Fruit fly (Drosophila melanogaster) whole organism, embryonic: Measurements from ENCODE around the gene Egfrap.
A peak's percentile ranks its signal among the peaks of the same experiment; 100 is the strongest.

Experiments
- Aef1 ChIP-seq: fragments of 200-800 bp; sonication (Bioruptor generic); IDR thresholded peaks from 3 replicates; pipeline ENCODE4 v1.3.6; 2022; ENCODE audit warnings: missing biosample characterization, missing genetic modification characterization
- CG11085 ChIP-seq: fragments of 200-800 bp; sonication (Bioruptor generic); IDR thresholded peaks from 2 replicates; pipeline ENCODE4 v1.3.6; 2022; ENCODE audit warnings: missing biosample characterization, missing genetic modification characterization
- CG11504 ChIP-seq: fragments of 200-800 bp; sonication (Bioruptor generic); optimal IDR thresholded peaks from 3 replicates; lab custom pipeline; 2019; ENCODE audit warnings: missing biosample characterization, mild to moderate bottlenecking, missing genetic modification characterization, moderate library complexity
- CG11695 ChIP-seq: fragments of 200-800 bp; sonication (Bioruptor generic); IDR thresholded peaks from 3 replicates; pipeline ENCODE4 v1.3.6; 2022; ENCODE audit warnings: missing biosample characterization, missing genetic modification characterization
- CG12104 ChIP-seq: fragments of 200-800 bp; sonication (Bioruptor generic); optimal IDR thresholded peaks from 3 replicates; lab custom pipeline; 2016; ENCODE audit warnings: missing biosample characterization, missing genetic modification characterization
- CG1233 ChIP-seq: fragments of 200-800 bp; sonication (Bioruptor generic); optimal IDR thresholded peaks from 4 replicates; lab custom pipeline; 2018; ENCODE audit warnings: missing biosample characterization, mild to moderate bottlenecking, missing genetic modification characterization
- CG12659 ChIP-seq: fragments of 200-800 bp; sonication (Bioruptor generic); optimal IDR thresholded peaks from 3 replicates; lab custom pipeline; 2017; ENCODE audit warnings: mild to moderate bottlenecking, missing biosample characterization, missing genetic modification reagents, missing genetic modification characterization
- CG1603 ChIP-seq: fragments of 200-800 bp; sonication (Bioruptor generic); optimal IDR thresholded peaks from 2 replicates; lab custom pipeline; 2019; ENCODE audit warnings: missing biosample characterization, mild to moderate bottlenecking, missing genetic modification characterization, moderate library complexity
- CG1647 ChIP-seq: fragments of 200-800 bp; sonication (Bioruptor generic); optimal IDR thresholded peaks from 3 replicates; lab custom pipeline; 2016; ENCODE audit warnings: missing biosample characterization, missing genetic modification characterization
- CG16813 ChIP-seq: fragments of 200-800 bp; sonication (Bioruptor generic); IDR thresholded peaks from 3 replicates; pipeline ENCODE4 v1.3.6; 2022; ENCODE audit warnings: missing biosample characterization, missing genetic modification characterization; ENCODE audit not compliant: partially characterized antibody
- CG17568 ChIP-seq: fragments of 200-800 bp; sonication (Bioruptor generic); optimal IDR thresholded peaks from 2 replicates; lab custom pipeline; 2018; ENCODE audit warnings: missing biosample characterization, mild to moderate bottlenecking, missing genetic modification characterization, moderate library complexity
- CG17612 ChIP-seq: fragments of 200-800 bp; sonication (Bioruptor generic); IDR thresholded peaks from 2 replicates; pipeline ENCODE4 v1.3.6; 2022; ENCODE audit warnings: missing biosample characterization, missing genetic modification characterization
- CG1832 ChIP-seq: fragments of 200-800 bp; sonication (Bioruptor generic); optimal IDR thresholded peaks from 2 replicates; lab custom pipeline; 2017; ENCODE audit warnings: missing biosample characterization, mild to moderate bottlenecking, missing genetic modification characterization, inconsistent platforms
- CG2120 ChIP-seq: fragments of 200-800 bp; sonication (Bioruptor generic); optimal IDR thresholded peaks from 3 replicates; lab custom pipeline; 2016; ENCODE audit warnings: missing biosample characterization, missing genetic modification characterization
- CG3163 ChIP-seq: fragments of 200-800 bp; sonication (Bioruptor generic); optimal IDR thresholded peaks from 3 replicates; lab custom pipeline; 2016; ENCODE audit warnings: missing biosample characterization, missing genetic modification characterization
- CG3407 ChIP-seq: fragments of 200-800 bp; sonication (Bioruptor generic); optimal IDR thresholded peaks from 2 replicates; lab custom pipeline; 2018; ENCODE audit warnings: missing biosample characterization, mild to moderate bottlenecking, missing genetic modification characterization
- CG3995 ChIP-seq: fragments of 200-800 bp; sonication (Bioruptor generic); optimal IDR thresholded peaks from 3 replicates; lab custom pipeline; 2016; ENCODE audit warnings: missing biosample characterization, missing genetic modification characterization
- CG4360 ChIP-seq: fragments of 200-800 bp; sonication (Bioruptor generic); IDR thresholded peaks from 2 replicates; pipeline ENCODE4 v1.3.6; 2022; ENCODE audit warnings: missing biosample characterization, missing genetic modification characterization
- CG4730 ChIP-seq: fragments of 200-800 bp; sonication (Bioruptor generic); IDR thresholded peaks from 2 replicates; pipeline ENCODE4 v1.3.6; 2022; ENCODE audit warnings: missing biosample characterization, missing genetic modification characterization
- CG6272 ChIP-seq: fragments of 200-800 bp; sonication (Bioruptor generic); IDR thresholded peaks from 2 replicates; pipeline ENCODE4 v1.3.6; 2022; ENCODE audit warnings: missing biosample characterization, missing genetic modification characterization
- CG6854 ChIP-seq: fragments of 200-800 bp; sonication (Bioruptor generic); optimal IDR thresholded peaks from 3 replicates; lab custom pipeline; 2017; ENCODE audit warnings: missing biosample characterization, mild to moderate bottlenecking, missing genetic modification characterization
- Dp ChIP-seq: fragments of 200-800 bp; sonication (Bioruptor generic); optimal IDR thresholded peaks from 2 replicates; lab custom pipeline; 2018; ENCODE audit warnings: missing biosample characterization, mild to moderate bottlenecking, missing genetic modification characterization, moderate library complexity
- Ets65A ChIP-seq: fragments of 200-800 bp; sonication (Bioruptor generic); peaks from one replicate; lab custom pipeline; 2016; ENCODE audit warnings: missing biosample characterization, missing genetic modification characterization
- Ets97D ChIP-seq: fragments of 200-800 bp; sonication (Bioruptor generic); optimal IDR thresholded peaks from 3 replicates; lab custom pipeline; 2016; ENCODE audit warnings: missing biosample characterization, missing genetic modification characterization
- HmgZ ChIP-seq: fragments of 200-800 bp; sonication (Bioruptor generic); optimal IDR thresholded peaks from 2 replicates; lab custom pipeline; 2018; ENCODE audit warnings: missing biosample characterization, mild to moderate bottlenecking, missing genetic modification characterization
- Hmr ChIP-seq: fragments of 200-800 bp; sonication (Bioruptor generic); optimal IDR thresholded peaks from 3 replicates; lab custom pipeline; 2017; ENCODE audit warnings: mild to moderate bottlenecking, missing biosample characterization, missing genetic modification reagents, missing genetic modification characterization
- Hr51 ChIP-seq, 2 experiments: fragments of 200-800 bp; sonication (Bioruptor generic); optimal IDR thresholded peaks; 2 replicates in 1 of 2; 3 replicates in 1 of 2; lab custom pipeline; 2016 to 2018; ENCODE audit warnings: missing biosample characterization in 2 of 2, missing genetic modification characterization in 2 of 2, mild to moderate bottlenecking in 1 of 2, moderate library complexity in 1 of 2
- Lpt ChIP-seq: fragments of >200 bp; optimal IDR thresholded peaks from 2 replicates; lab custom pipeline; 2018; ENCODE audit warnings: missing biosample characterization, missing genetic modification characterization
- Med ChIP-seq: fragments of 200-800 bp; sonication (Bioruptor generic); peaks from one replicate; lab custom pipeline; 2016; ENCODE audit warnings: missing biosample characterization, missing genetic modification characterization, mild to moderate bottlenecking, inconsistent platforms, moderate library complexity
- Mrtf ChIP-seq: fragments of 200-800 bp; sonication (Bioruptor generic); IDR thresholded peaks from 3 replicates; pipeline ENCODE4 v1.3.6; 2022; ENCODE audit warnings: missing biosample characterization, missing genetic modification characterization
- Neu2 ChIP-seq: fragments of 200-800 bp; sonication (Bioruptor generic); optimal IDR thresholded peaks from 3 replicates; lab custom pipeline; 2016; ENCODE audit warnings: missing biosample characterization, missing genetic modification characterization, borderline replicate concordance
- Scr ChIP-seq: fragments of 200-800 bp; sonication (Bioruptor generic); IDR thresholded peaks from 2 replicates; pipeline ENCODE4 v1.3.6; 2022; ENCODE audit warnings: missing biosample characterization, missing genetic modification characterization; ENCODE audit not compliant: partially characterized antibody
- abd-A ChIP-seq: fragments of 200-800 bp; sonication (Bioruptor generic); optimal IDR thresholded peaks from 3 replicates; lab custom pipeline; 2019; ENCODE audit warnings: missing biosample characterization, mild to moderate bottlenecking, missing genetic modification characterization, moderate library complexity
- amos ChIP-seq: fragments of 200-800 bp; sonication (Bioruptor generic); IDR thresholded peaks from 2 replicates; pipeline ENCODE4 v1.3.6; 2022; ENCODE audit warnings: missing biosample characterization, missing genetic modification characterization; ENCODE audit not compliant: partially characterized antibody
- bbx ChIP-seq: fragments of 200-800 bp; sonication (Bioruptor generic); IDR thresholded peaks from 2 replicates; pipeline ENCODE4 v1.3.6; 2022; ENCODE audit warnings: missing biosample characterization, missing genetic modification characterization; ENCODE audit not compliant: partially characterized antibody
- bcd ChIP-seq: fragments of 200-800 bp; sonication (Bioruptor generic); optimal IDR thresholded peaks from 2 replicates; lab custom pipeline; 2017; ENCODE audit warnings: missing biosample characterization, mild to moderate bottlenecking, missing genetic modification characterization
- cad ChIP-seq: fragments of >200 bp; optimal IDR thresholded peaks from 2 replicates; lab custom pipeline; 2017; ENCODE audit warnings: missing biosample characterization, missing genetic modification characterization
- caup ChIP-seq: fragments of 200-800 bp; sonication (Bioruptor generic); optimal IDR thresholded peaks from 3 replicates; lab custom pipeline; 2017; ENCODE audit warnings: missing biosample characterization, mild to moderate bottlenecking, missing genetic modification characterization, moderate library complexity; ENCODE audit not compliant: severe bottlenecking
- croc ChIP-seq: fragments of 200-800 bp; sonication (Bioruptor generic); conservative IDR thresholded peaks from 3 replicates; pipeline ENCODE4 v1.3.6; 2022; ENCODE audit warnings: missing biosample characterization, missing genetic modification characterization
- crol ChIP-seq: fragments of 200-800 bp; sonication (Bioruptor generic); IDR thresholded peaks from 2 replicates; pipeline ENCODE4 v1.3.6; 2022; ENCODE audit warnings: missing biosample characterization, missing genetic modification characterization
- ewg ChIP-seq: fragments of 200-800 bp; sonication (Bioruptor generic); optimal IDR thresholded peaks from 3 replicates; lab custom pipeline; 2017; ENCODE audit warnings: mild to moderate bottlenecking, missing biosample characterization, missing genetic modification reagents, missing genetic modification characterization
- maf-S ChIP-seq: fragments of 200-800 bp; sonication (Bioruptor generic); optimal IDR thresholded peaks from 2 replicates; lab custom pipeline; 2016; ENCODE audit warnings: missing biosample characterization, missing genetic modification characterization
- mam ChIP-seq: fragments of 200-800 bp; sonication (Bioruptor generic); optimal IDR thresholded peaks from 3 replicates; lab custom pipeline; 2016; ENCODE audit warnings: missing biosample characterization, missing genetic modification characterization
- nerfin-1 ChIP-seq: fragments of 200-800 bp; sonication (Bioruptor generic); optimal IDR thresholded peaks from 3 replicates; lab custom pipeline; 2019; ENCODE audit warnings: missing biosample characterization, mild to moderate bottlenecking, missing genetic modification characterization, moderate library complexity
- scrt ChIP-seq: fragments of 200-800 bp; sonication (Bioruptor generic); optimal IDR thresholded peaks from 2 replicates; lab custom pipeline; 2018; ENCODE audit warnings: missing biosample characterization, mild to moderate bottlenecking, missing genetic modification characterization, moderate library complexity
- sqz ChIP-seq: fragments of 200-800 bp; sonication (Bioruptor generic); optimal IDR thresholded peaks from 3 replicates; lab custom pipeline; 2018; ENCODE audit warnings: missing biosample characterization, mild to moderate bottlenecking, missing genetic modification characterization
- stwl ChIP-seq: fragments of 200-800 bp; sonication (Bioruptor generic); optimal IDR thresholded peaks from 3 replicates; lab custom pipeline; 2018; ENCODE audit warnings: missing biosample characterization, mild to moderate bottlenecking, missing genetic modification characterization, moderate library complexity
- tna ChIP-seq: fragments of 200-800 bp; sonication (Bioruptor generic); IDR thresholded peaks from 2 replicates; pipeline ENCODE4 v1.3.6; 2022; ENCODE audit warnings: missing biosample characterization, missing genetic modification characterization; ENCODE audit not compliant: partially characterized antibody

Egfrap gene

DNA sequence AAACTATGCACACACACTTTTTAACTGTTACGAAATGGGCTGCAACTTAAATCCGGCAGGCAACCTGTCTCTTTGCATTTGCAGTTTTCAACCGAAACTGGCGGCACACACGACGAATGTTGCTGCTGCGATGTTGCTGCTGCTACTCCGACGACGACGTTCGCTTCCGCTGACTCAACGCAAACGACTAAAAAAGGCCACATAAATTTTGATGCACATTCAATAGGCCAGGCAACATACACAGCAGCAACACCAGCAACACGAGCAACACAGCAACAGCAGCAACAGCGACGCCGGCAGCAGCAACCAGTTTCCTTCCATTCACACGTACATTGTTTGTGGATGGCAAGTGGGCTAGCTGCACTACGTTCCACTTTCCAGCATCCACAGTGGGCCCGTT lies at the start of gene Egfrap (continued):
- peak; percentile 32; the same call in 1 of the 2 replicates for TF ChIP-seq bbx (GFP tag; lab: Robert Waterston, UW)

DNA sequence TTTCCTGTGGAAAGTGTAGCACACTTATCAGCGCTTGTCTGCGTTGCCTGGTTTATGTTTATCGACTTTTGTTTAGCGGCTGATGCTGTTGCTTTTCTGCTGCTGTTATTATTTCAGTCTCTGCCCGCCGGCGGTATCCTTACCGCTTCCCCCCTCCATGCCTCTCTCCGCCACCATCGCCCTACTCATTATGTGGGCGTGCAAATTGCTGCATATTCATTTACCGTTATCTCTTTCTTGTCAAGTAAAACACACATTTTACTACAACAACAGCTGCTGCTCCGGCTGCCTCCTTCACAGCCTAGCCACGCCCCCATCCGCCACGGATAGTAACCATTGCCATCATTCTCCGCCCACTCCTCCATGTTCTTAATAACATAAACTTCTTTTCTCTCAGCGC lies 49.4 kb upstream of the Egfrap start:
- TF ChIP-seq CG16813 (GFP tag; lab: Robert Waterston, UW) (no peak), CG12104 (GFP tag; lab: Kevin White, UChicago) (no peak), Aef1 (GFP tag; lab: Robert Waterston, UW) (no peak), CG3995 (GFP tag; lab: Kevin White, UChicago) (no peak), stwl (no peak), CG1233 (GFP tag; lab: Kevin White, UChicago) (no peak), CG12659 (no peak), CG2120 (GFP tag; lab: Kevin White, UChicago) (no peak), tna (GFP tag; lab: Robert Waterston, UW) (no peak), Ets65A (GFP tag; lab: Kevin White, UChicago) (peak; percentile 70), Dp (no peak), maf-S (GFP tag; lab: Kevin White, UChicago) (no peak), croc (no peak), CG1647 (no peak), bcd (GFP tag; lab: Kevin White, UChicago) (no peak), Ets97D (peak; percentile 17), abd-A (tag; lab: Kevin White, UChicago) (peak; percentile 53)

- TF ChIP-seq caup (no peak), mam (no peak), Neu2 (GFP tag; lab: Kevin White, UChicago) (no peak), Mrtf (GFP tag; lab: Robert Waterston, UW) (no peak), nerfin-1 (tag; lab: Kevin White, UChicago) (peak; percentile 90), CG11695 (GFP tag; lab: Robert Waterston, UW) (no peak), crol (GFP tag; lab: Robert Waterston, UW) (no peak), CG4730 (GFP tag; lab: Robert Waterston, UW) (no peak), Med (GFP tag; lab: Kevin White, UChicago) (peak; percentile 14), sqz (GFP tag; lab: Kevin White, UChicago) (no peak), CG17612 (no peak), amos (GFP tag; lab: Robert Waterston, UW) (0 out of 2 replicates have a peak, but pooled peaks have one; percentile 6), CG3163 (GFP tag; lab: Kevin White, UChicago) (no peak), HmgZ (no peak), CG1832 (GFP tag; lab: Kevin White, UChicago) (no peak), abd-A (tag; lab: Kevin White, UChicago) (peak; percentile 58), CG6272 (0 out of 2 replicates have a peak, but pooled peaks have one; percentile 20), cad (GFP tag; lab: Kevin White, UChicago) (no peak), CG6854 (GFP tag; lab: Kevin White, UChicago) (no peak), Scr (GFP tag; lab: Robert Waterston, UW) (no peak), ewg (GFP tag; lab: Kevin White, UChicago) (peak; percentile 74), CG1603 (tag; lab: Kevin White, UChicago) (no peak), scrt (peak; percentile 90), Lpt (no peak), CG11085 (GFP tag; lab: Robert Waterston, UW) (no peak), CG3407 (GFP tag; lab: Kevin White, UChicago) (no peak), Hmr (GFP tag; lab: Kevin White, UChicago) (peak; percentile 3), CG4360 (GFP tag; lab: Robert Waterston, UW) (no peak), CG11504 (tag; lab: Kevin White, UChicago) (peak; percentile 38), CG17568 (no peak), Hr51 (GFP tag; optimal IDR thresholded peaks at IDR 0.05; lab: Kevin White, UChicago) (no peak)
These were observed 46.5 kb upstream of the Egfrap start, which contains the start of gene PVRAP for dm6 chr3L:5996936-5997335. TSS of gene PVRAP (plus strand) at chr3L:5997208.
